Worm (Caenorhabditis elegans) whole organism, L4 larva: ENCODE data around the gene F53H1.3.
A peak's percentile ranks its signal among the peaks of the same experiment; 100 is the strongest.
"Not testable (repeated sequence)": the region's sequence is repeated elsewhere in the genome, so short reads cannot be mapped to it uniquely, and the experiment has no call there.

Experiments used
- T20F7.1 ChIP-seq: fragments of 200-800 bp; sonication (Bioruptor generic); optimal IDR thresholded peaks from 2 replicates; lab custom pipeline; 2018; ENCODE audit warnings: mild to moderate bottlenecking, missing genetic modification characterization, missing compliant biosample characterization
- T26A8.4 ChIP-seq: fragments of 200-800 bp; sonication (Bioruptor generic); IDR thresholded peaks from 2 replicates; pipeline ENCODE4 v1.3.6; 2022; ENCODE audit warnings: missing genetic modification characterization, missing compliant biosample characterization
- Y48G9A.11 ChIP-seq: fragments of 200-800 bp; sonication (Bioruptor generic); IDR thresholded peaks from 2 replicates; pipeline ENCODE4 v1.3.6; 2022; ENCODE audit warnings: missing genetic modification reagents, missing genetic modification characterization, missing compliant biosample characterization
- Y75B8A.6 ChIP-seq: fragments of 200-800 bp; sonication (Bioruptor generic); IDR thresholded peaks from 2 replicates; pipeline ENCODE4 v1.3.6; 2022; ENCODE audit warnings: missing genetic modification reagents, missing genetic modification characterization, missing compliant biosample characterization
- aha-1 ChIP-seq: fragments of 150-350 bp; peaks from one replicate; lab custom pipeline; 2014; ENCODE audit warnings: missing biosample characterization, missing genetic modification characterization
- aly-2 ChIP-seq: sonication (generic microtip); optimal IDR thresholded peaks from 2 replicates; lab custom pipeline; 2018; ENCODE audit warnings: missing biosample characterization, missing genetic modification characterization
- ceh-62 ChIP-seq: sonication (generic microtip); optimal IDR thresholded peaks from 2 replicates; lab custom pipeline; 2017; ENCODE audit warnings: missing biosample characterization, missing genetic modification characterization
- ctbp-1 ChIP-seq: fragments of 200-800 bp; sonication (Bioruptor generic); IDR thresholded peaks from 2 replicates; pipeline ENCODE4 v1.3.6; 2022; ENCODE audit warnings: missing genetic modification reagents, missing genetic modification characterization, missing compliant biosample characterization
- daf-16 ChIP-seq, 3 experiments: sonication (generic microtip); optimal IDR thresholded peaks; 2 replicates each; lab custom pipeline; 2016 to 2017; ENCODE audit warnings: missing genetic modification characterization in 3 of 3, missing genetic modification reagents in 3 of 3, mild to moderate bottlenecking in 2 of 3, missing compliant biosample characterization in 2 of 3, missing biosample characterization in 1 of 3, moderate library complexity in 1 of 3
- dmd-6 ChIP-seq: fragments of 200-800 bp; sonication (Bioruptor generic); IDR thresholded peaks from 2 replicates; pipeline ENCODE4 v1.3.6; 2022; ENCODE audit warnings: missing genetic modification reagents, missing genetic modification characterization, missing compliant biosample characterization
- dpl-1 ChIP-seq: fragments of 150-350 bp; optimal IDR thresholded peaks from 2 replicates; lab custom pipeline; 2014; ENCODE audit warnings: missing biosample characterization, missing genetic modification reagents, missing genetic modification characterization
- fos-1 ChIP-seq: fragments of 150-350 bp; optimal IDR thresholded peaks from 2 replicates; lab custom pipeline; 2014; ENCODE audit warnings: missing biosample characterization, missing genetic modification characterization
- gei-8 ChIP-seq: fragments of 200-800 bp; sonication (Bioruptor generic); optimal IDR thresholded peaks from 2 replicates; lab custom pipeline; 2018; ENCODE audit warnings: mild to moderate bottlenecking, missing genetic modification characterization, missing compliant biosample characterization
- hif-1 ChIP-seq, 2 experiments: sonication (generic microtip); optimal IDR thresholded peaks; 2 replicates each; lab custom pipeline; 2016 to 2017; ENCODE audit warnings: missing compliant biosample characterization in 2 of 2, missing genetic modification characterization in 2 of 2, missing genetic modification reagents in 2 of 2, missing genotype in 2 of 2, mild to moderate bottlenecking in 1 of 2
- hlh-11 ChIP-seq: fragments of 200-800 bp; sonication (Bioruptor generic); optimal IDR thresholded peaks from 2 replicates; lab custom pipeline; 2018; ENCODE audit warnings: mild to moderate bottlenecking, missing genetic modification characterization, missing compliant biosample characterization
- hlh-30 ChIP-seq: sonication (generic microtip); optimal IDR thresholded peaks from 2 replicates; lab custom pipeline; 2017; ENCODE audit warnings: antibody characterized with exemption, mild to moderate bottlenecking, missing genetic modification characterization, missing compliant biosample characterization; ENCODE audit not compliant: insufficient read depth
- jun-1 ChIP-seq: fragments of 150-350 bp; optimal IDR thresholded peaks from 2 replicates; lab custom pipeline; 2014; ENCODE audit warnings: missing biosample characterization, missing genetic modification reagents, missing genetic modification characterization
- lin-38 ChIP-seq: fragments of 200-800 bp; sonication (Bioruptor generic); IDR thresholded peaks from 2 replicates; pipeline ENCODE4 v1.3.6; 2022; ENCODE audit warnings: missing genetic modification reagents, missing genetic modification characterization, missing compliant biosample characterization
- lsy-2 ChIP-seq, 2 experiments: fragments of 150-350 bp in 1 of 2; sonication (generic microtip) in 1 of 2; optimal IDR thresholded peaks; 2 replicates each; lab custom pipeline; 2014 to 2017; ENCODE audit warnings: missing biosample characterization in 2 of 2, missing genetic modification characterization in 2 of 2
- mdl-1 ChIP-seq, 2 experiments: fragments of 150-350 bp in 1 of 2; sonication (generic microtip) in 1 of 2; optimal IDR thresholded peaks; 2 replicates each; lab custom pipeline; 2014 to 2017; ENCODE audit warnings: missing biosample characterization in 2 of 2, missing genetic modification characterization in 2 of 2
- mep-1 ChIP-seq: fragments of 150-350 bp; sonication (generic microtip); optimal IDR thresholded peaks from 3 replicates; lab custom pipeline; 2014; ENCODE audit warnings: missing biosample characterization, missing genetic modification characterization
- mes-2 ChIP-seq: sonication (generic microtip); optimal IDR thresholded peaks from 2 replicates; lab custom pipeline; 2016; ENCODE audit warnings: missing genotype, mild to moderate bottlenecking, missing genetic modification characterization, missing compliant biosample characterization; ENCODE audit not compliant: poor library complexity, severe bottlenecking
- mxl-2 ChIP-seq: fragments of 200-800 bp; sonication (Bioruptor generic); conservative IDR thresholded peaks from 2 replicates; pipeline ENCODE4 v1.3.6; 2022; ENCODE audit warnings: missing genetic modification reagents, missing genetic modification characterization, missing compliant biosample characterization
- nhr-10 ChIP-seq: fragments of 150-350 bp; optimal IDR thresholded peaks from 2 replicates; lab custom pipeline; 2014; ENCODE audit warnings: missing biosample characterization, missing genetic modification characterization
- nhr-102 ChIP-seq: sonication (generic microtip); optimal IDR thresholded peaks from 2 replicates; lab custom pipeline; 2016; ENCODE audit warnings: mild to moderate bottlenecking, missing genetic modification characterization, moderate library complexity, missing compliant biosample characterization
- nhr-11 ChIP-seq: fragments of 150-350 bp; optimal IDR thresholded peaks from 2 replicates; lab custom pipeline; 2014; ENCODE audit warnings: missing biosample characterization, missing genetic modification characterization
- nhr-237 ChIP-seq: sonication (generic microtip); optimal IDR thresholded peaks from 2 replicates; lab custom pipeline; 2017; ENCODE audit warnings: missing biosample characterization, missing genetic modification characterization
- nhr-25 ChIP-seq: sonication (generic microtip); optimal IDR thresholded peaks from 2 replicates; lab custom pipeline; 2017; ENCODE audit warnings: missing genetic modification characterization, mild to moderate bottlenecking, missing compliant biosample characterization, antibody characterized with exemption, moderate library complexity, borderline replicate concordance; ENCODE audit not compliant: insufficient read depth
- nhr-48 ChIP-seq: sonication (generic microtip); optimal IDR thresholded peaks from 2 replicates; lab custom pipeline; 2016; ENCODE audit warnings: mild to moderate bottlenecking, missing genetic modification characterization, missing compliant biosample characterization
- nhr-76 ChIP-seq: fragments of 150-350 bp; optimal IDR thresholded peaks from 2 replicates; lab custom pipeline; 2014; ENCODE audit warnings: missing biosample characterization, missing genetic modification characterization
- nhr-77 ChIP-seq: fragments of 150-350 bp; optimal IDR thresholded peaks from 2 replicates; lab custom pipeline; 2014; ENCODE audit warnings: missing biosample characterization, missing genetic modification characterization
- pha-4 ChIP-seq, 2 experiments: fragments of 150-350 bp in 1 of 2; fragments of 200-800 bp in 1 of 2; sonication (Bioruptor generic) in 1 of 2; IDR thresholded peaks in 1 of 2; optimal IDR thresholded peaks in 1 of 2; 2 replicates each; pipeline versions ENCODE4 v1.3.6 to Lab custom; 2014 to 2022; ENCODE audit warnings: missing genetic modification characterization in 2 of 2, missing genetic modification reagents in 2 of 2, missing biosample characterization in 1 of 2, missing compliant biosample characterization in 1 of 2
- sdz-12 ChIP-seq: fragments of 200-800 bp; sonication (Bioruptor generic); optimal IDR thresholded peaks from 2 replicates; lab custom pipeline; 2018; ENCODE audit warnings: mild to moderate bottlenecking, missing genetic modification characterization, missing compliant biosample characterization
- set-16 ChIP-seq: fragments of 200-800 bp; sonication (Bioruptor generic); IDR thresholded peaks from 2 replicates; pipeline ENCODE4 v1.3.6; 2022; ENCODE audit warnings: missing genetic modification reagents, missing genetic modification characterization, missing compliant biosample characterization
- zfp-2 ChIP-seq: sonication (generic microtip); optimal IDR thresholded peaks from 2 replicates; lab custom pipeline; 2016; ENCODE audit warnings: mild to moderate bottlenecking, missing genetic modification characterization, missing compliant biosample characterization
- zip-2 ChIP-seq: fragments of 150-350 bp; optimal IDR thresholded peaks from 2 replicates; lab custom pipeline; 2014; ENCODE audit warnings: missing biosample characterization, missing genetic modification characterization

Gene F53H1.3

DNA sequence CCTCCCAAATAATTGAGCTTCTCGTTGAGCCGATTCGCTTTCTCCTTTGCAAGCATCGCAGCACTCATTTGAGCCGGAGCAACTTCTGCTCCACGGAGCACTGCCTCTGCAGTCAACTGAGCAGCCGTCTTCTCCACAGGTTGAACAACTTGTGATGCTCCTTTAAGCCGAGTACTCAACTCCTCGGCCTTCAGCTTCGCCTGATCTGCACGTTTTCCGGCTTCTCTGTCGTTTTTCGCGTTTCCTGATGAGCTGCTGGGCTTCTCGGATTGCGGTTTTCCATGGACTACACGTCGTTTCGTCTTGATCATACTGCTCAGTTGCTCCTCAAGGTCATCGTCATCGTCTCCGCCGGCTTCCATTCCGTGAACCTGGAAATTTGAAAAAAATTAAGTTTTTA lies 30.0 kb upstream of the F53H1.3 start:
- TF ChIP-seq nhr-10 (tag; lab: Kevin White, UChicago), result no peak
- TF ChIP-seq nhr-237 (tag; lab: Kevin White, UChicago), result no peak
- no peak for TF ChIP-seq nhr-25
- TF ChIP-seq aly-2 (tag; lab: Kevin White, UChicago), result no peak
- TF ChIP-seq fos-1 (tag; lab: Kevin White, UChicago), result no peak
- TF ChIP-seq set-16, result peak; percentile 56; the same call in 1 of the 2 replicates
- TF ChIP-seq aha-1 (tag; lab: Kevin White, UChicago), result peak; percentile 93
- TF ChIP-seq gei-8 (GFP tag; lab: Kevin White, UChicago), result no peak
- TF ChIP-seq jun-1 (tag; lab: Kevin White, UChicago), result no peak
- TF ChIP-seq, all 104 proteins: peak for 2

- TF ChIP-seq lin-38 (GFP tag; lab: Robert Waterston, UW), result peak; percentile 76
- TF ChIP-seq lsy-2 (tag; optimal IDR thresholded peaks at IDR 0.05; lab: Kevin White, UChicago), result peak in 1 of 2 experiments; percentile 47
- no peak for TF ChIP-seq Y75B8A.6
- peak; percentile 99 for TF ChIP-seq Y48G9A.11 (GFP tag; lab: Robert Waterston, UW)
- peak; percentile 98 for TF ChIP-seq T20F7.1 (GFP tag; lab: Kevin White, UChicago)
- TF ChIP-seq dpl-1 (GFP tag; lab: Kevin White, UChicago), result peak; percentile 87
- TF ChIP-seq ctbp-1 (GFP tag; lab: Robert Waterston, UW), result no peak
- peak; percentile 96 for TF ChIP-seq aha-1 (tag; lab: Kevin White, UChicago)
- TF ChIP-seq hlh-11, result peak; percentile 17
- TF ChIP-seq, all 104 proteins: peak for 7
Measured at ce11 chrIV:1309600-1310207, 19.3 kb upstream of the F53H1.3 start, which contains the start of the genes ddx-46 and F53H1.4. ddx-46 (minus strand) TSS chrIV:1309650. F53H1.4 (plus strand) TSS chrIV:1310166.

DNA sequence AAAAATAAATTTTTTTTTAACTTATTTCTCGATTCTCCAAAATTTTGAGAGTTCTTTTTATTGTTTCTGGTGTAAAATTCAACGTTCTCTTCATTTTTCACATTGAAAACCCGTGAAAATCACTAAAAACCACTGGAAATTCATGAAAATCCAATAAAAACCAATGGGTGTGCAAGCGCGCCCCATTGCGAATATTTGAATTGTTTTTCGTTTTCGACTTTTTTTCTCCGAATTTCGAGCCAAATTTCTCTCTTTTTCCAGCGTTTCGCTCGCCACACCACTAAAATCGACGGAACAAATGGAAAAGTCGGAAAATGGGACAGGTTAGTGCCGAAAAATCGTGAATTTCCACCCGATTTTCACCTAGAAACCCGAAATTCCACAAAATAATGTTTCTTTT lies 18.6 kb upstream of the F53H1.3 start:
- peak; percentile 88 for TF ChIP-seq lin-38 (GFP tag; lab: Robert Waterston, UW)
- TF ChIP-seq T26A8.4 (GFP tag; lab: Robert Waterston, UW), result no peak

DNA sequence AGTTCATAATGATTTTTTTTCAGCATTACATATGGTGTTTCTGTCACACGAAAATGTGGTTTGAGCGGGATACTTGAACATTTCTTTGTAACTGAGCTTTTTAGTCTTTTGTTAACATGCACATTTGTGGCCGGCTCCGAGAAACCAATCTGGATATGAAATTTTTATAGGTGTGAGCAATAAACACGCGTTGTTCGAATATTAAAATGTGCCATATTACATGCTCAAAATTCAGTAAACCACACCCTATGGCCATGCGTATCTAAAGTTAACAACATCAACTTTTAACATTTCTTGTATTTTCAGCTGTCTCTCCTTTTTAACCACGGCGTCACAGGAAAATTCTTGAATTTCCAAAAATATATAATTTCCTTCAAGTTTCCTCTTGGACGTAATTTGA lies 11.8 kb downstream of the F53H1.3 start, which contains the start of gene F58F6.6:
F58F6.6 (plus strand) TSS at position 301 of the 400 bp plus-strand sequence.
- not testable (repeated sequence) for TF ChIP-seq nhr-77 (tag; lab: Kevin White, UChicago); aha-1 (tag; lab: Kevin White, UChicago); nhr-102

DNA sequence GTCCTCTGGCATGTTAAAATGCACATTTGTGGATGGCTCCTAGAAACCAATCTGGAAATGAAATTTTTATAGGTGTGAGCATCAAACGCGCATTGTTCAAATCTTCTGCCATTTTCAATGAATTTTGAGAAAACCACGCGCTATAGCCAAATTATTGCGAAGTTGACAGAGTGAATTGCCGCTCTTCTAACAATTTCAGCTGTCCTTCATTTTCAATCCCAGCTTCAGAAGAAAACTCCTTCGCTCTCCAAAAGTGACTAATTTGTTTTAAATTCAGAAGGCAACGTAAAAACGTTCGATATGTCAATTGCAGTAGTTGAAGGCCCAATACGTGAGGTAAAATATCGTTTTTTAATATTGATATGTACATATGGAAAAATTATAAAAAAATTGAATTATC lies 14.4 kb downstream of the F53H1.3 start, which contains the start of gene F58F6.5:
F58F6.5 (plus strand) TSS at position 301 of the 400 bp plus-strand sequence.
- not testable (repeated sequence) for TF ChIP-seq nhr-76 (tag; lab: Kevin White, UChicago); zfp-2 (tag; lab: Kevin White, UChicago); mdl-1 (tag; optimal IDR thresholded peaks at IDR 0.05; lab: Kevin White, UChicago)
- TF ChIP-seq, all 104 proteins: peak for 0; not testable (repeated sequence) for 104

ce11 chrIV:1345421-1345820 lies 16.5 kb downstream of the F53H1.3 start:
- peak; percentile 77 for TF ChIP-seq set-16
- TF ChIP-seq, all 104 proteins: peak for 1; not testable (repeated sequence) for 103

ce11 chrIV:1346981-1347380 lies 18.0 kb downstream of the F53H1.3 start, which contains the start of gene rfc-2:
rfc-2 (plus strand) TSS chrIV:1347314.
- TF ChIP-seq hlh-30 (tag; lab: Kevin White, UChicago) (peak; percentile 12), daf-16 (GFP tag; optimal IDR thresholded peaks at IDR 0.05; lab: Kevin White, UChicago) (no peak), daf-16 (tag; optimal IDR thresholded peaks at IDR 0.05; lab: Kevin White, UChicago) (no peak), mes-2 (tag; lab: Kevin White, UChicago) (peak; percentile 95), zip-2 (tag; lab: Kevin White, UChicago) (no peak), ceh-62 (tag; lab: Kevin White, UChicago) (no peak), sdz-12 (GFP tag; lab: Kevin White, UChicago) (no peak), mep-1 (tag; lab: Kevin White, UChicago) (peak; percentile 27), zfp-2 (tag; lab: Kevin White, UChicago) (no peak), nhr-48 (tag; lab: Kevin White, UChicago) (no peak), pha-4 (GFP tag; IDR thresholded peaks at IDR 0.05; lab: Robert Waterston, UW) (no peak), pha-4 (tag; optimal IDR thresholded peaks at IDR 0.05; lab: Kevin White, UChicago) (no peak), hif-1 (tag; optimal IDR thresholded peaks at IDR 0.05; lab: Kevin White, UChicago) (peak in 1 of 2 experiments; percentile 67), mxl-2 (GFP tag; lab: Robert Waterston, UW) (no peak), nhr-11 (tag; lab: Kevin White, UChicago) (no peak), dmd-6 (GFP tag; lab: Robert Waterston, UW) (peak; percentile 18; the same call in 1 of the 2 replicates), ctbp-1 (GFP tag; lab: Robert Waterston, UW) (no peak), lsy-2 (tag; optimal IDR thresholded peaks at IDR 0.05; lab: Kevin White, UChicago) (peak in 1 of 2 experiments; percentile 42)
